Worm (Caenorhabditis elegans) whole organism, midembryonic: ENCODE measurements around the gene C54C6.11.

Experiments
- flt-1 ChIP-seq: fragments of 200-800 bp; sonication (Bioruptor generic); IDR thresholded peaks from 2 replicates; pipeline ENCODE4 v1.3.6; 2022; ENCODE audit warnings: missing genetic modification characterization, missing compliant biosample characterization
- ref-1 ChIP-seq: fragments of 200-800 bp; sonication (Bioruptor generic); conservative IDR thresholded peaks from 2 replicates; pipeline ENCODE4 v1.3.6; 2022; ENCODE audit warnings: missing genetic modification reagents, missing genetic modification characterization, missing compliant biosample characterization

DNA sequence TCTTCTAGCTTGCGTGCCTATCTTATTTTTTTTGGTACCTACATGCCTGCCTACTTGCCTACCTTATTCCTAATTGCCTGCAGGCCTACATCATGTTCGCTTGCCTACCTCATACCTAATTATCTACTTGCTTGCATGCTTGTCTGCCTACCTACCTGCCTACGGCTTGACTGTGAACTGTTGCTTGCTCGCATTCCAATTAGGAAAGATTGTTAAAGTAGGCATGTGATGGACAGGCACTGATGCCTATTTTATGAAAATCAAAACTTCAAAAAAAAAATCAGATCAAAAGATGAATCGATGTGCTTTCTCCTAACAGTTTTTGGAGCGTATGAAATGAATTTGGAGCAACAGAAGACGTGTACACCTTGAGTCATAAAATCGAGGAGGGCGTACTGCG, 2.2 kb downstream of the C54C6.11 start:
- TF ChIP-seq flt-1 (GFP tag; lab: Robert Waterston, UW) (no peak), ref-1 (GFP tag; lab: Robert Waterston, UW) (no peak)
